Worm (Caenorhabditis elegans): ENCODE measurements around the gene F16G10.7.

F16G10.7 gene

DNA sequence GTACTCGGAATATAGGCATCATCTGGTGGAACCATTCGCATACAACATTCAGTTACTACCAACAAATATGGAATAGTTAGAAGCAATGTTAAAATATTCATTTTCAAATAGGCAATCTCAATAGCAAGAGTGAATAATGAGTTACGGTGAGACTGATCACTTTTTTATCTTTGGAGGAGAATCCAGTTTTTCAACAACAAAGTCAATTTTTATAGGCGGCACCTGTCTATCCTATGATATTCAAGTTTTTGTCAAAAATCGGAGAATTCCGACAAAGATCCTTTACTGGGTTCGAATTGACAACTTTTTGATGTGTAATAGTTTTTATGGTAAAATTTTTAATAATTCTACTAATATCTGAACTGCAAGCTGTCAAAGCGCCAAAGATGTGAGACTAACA is 13.7 kb upstream of the F16G10.7 start, which contains the start of gene F16G10.11:
F16G10.11 (minus strand) TSS at position 101 of the 400 bp plus-strand sequence.
- TF ChIP-seq ets-7 (tag; optimal IDR thresholded peaks at IDR 0.05) (no peak), tbx-11 (GFP tag; IDR thresholded peaks at IDR 0.05) (no peak), ama-1 (optimal IDR thresholded peaks at IDR 0.05) (no peak), aly-1 (tag; optimal IDR thresholded peaks at IDR 0.05) (no peak), tbx-37 (GFP tag; conservative IDR thresholded peaks at IDR 0.05) (no peak), sea-1 (GFP tag; conservative IDR thresholded peaks at IDR 0.05) (no peak), B0310.2 (tag; optimal IDR thresholded peaks at IDR 0.05) (no peak), scrt-1 (GFP tag; IDR thresholded peaks at IDR 0.05) (no peak), pes-1 (GFP tag; IDR thresholded peaks at IDR 0.05) (no peak), hmbx-1 (tag; optimal IDR thresholded peaks at IDR 0.05) (no peak), flt-1 (GFP tag; IDR thresholded peaks at IDR 0.05) (no peak), ceh-13 (GFP tag; optimal IDR thresholded peaks at IDR 0.05) (no peak), F13C5.2 (tag; optimal IDR thresholded peaks at IDR 0.05) (no peak), ceh-36 (tag; optimal IDR thresholded peaks at IDR 0.05) (no peak), hnd-1 (tag; optimal IDR thresholded peaks at IDR 0.05) (no peak), hmg-4 (GFP tag; optimal IDR thresholded peaks at IDR 0.05) (no peak), tra-4 (tag; optimal IDR thresholded peaks at IDR 0.05) (no peak)

DNA sequence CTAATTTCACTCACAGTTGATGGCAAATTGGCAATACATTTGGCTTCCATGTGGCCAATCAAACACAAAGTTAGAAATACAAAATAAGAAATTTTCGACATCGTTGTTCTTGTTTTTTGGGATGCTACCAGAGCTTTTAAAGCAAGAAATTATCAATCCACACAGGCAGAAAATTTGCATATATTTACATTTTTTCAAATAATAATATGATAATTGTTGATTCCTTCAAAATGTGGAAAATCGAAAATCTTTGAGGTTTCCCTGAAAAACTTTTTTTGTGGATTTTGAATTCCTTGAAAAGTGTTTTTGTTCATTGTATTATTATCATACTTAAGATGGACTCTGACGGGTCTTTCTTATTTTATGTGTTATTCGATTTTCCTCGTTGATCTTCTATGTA is 10.8 kb upstream of the F16G10.7 start, which contains the start of gene F16G10.10:
F16G10.10 (minus strand) TSS at position 101 of the 400 bp plus-strand sequence.
- TF ChIP-seq sea-1 (GFP tag; conservative IDR thresholded peaks at IDR 0.05) (no peak), F13C5.2 (tag; optimal IDR thresholded peaks at IDR 0.05) (no peak), ama-1 (optimal IDR thresholded peaks at IDR 0.05) (no peak), ceh-36 (tag; optimal IDR thresholded peaks at IDR 0.05) (no peak), scrt-1 (GFP tag; IDR thresholded peaks at IDR 0.05) (no peak), pes-1 (GFP tag; IDR thresholded peaks at IDR 0.05) (no peak)

DNA sequence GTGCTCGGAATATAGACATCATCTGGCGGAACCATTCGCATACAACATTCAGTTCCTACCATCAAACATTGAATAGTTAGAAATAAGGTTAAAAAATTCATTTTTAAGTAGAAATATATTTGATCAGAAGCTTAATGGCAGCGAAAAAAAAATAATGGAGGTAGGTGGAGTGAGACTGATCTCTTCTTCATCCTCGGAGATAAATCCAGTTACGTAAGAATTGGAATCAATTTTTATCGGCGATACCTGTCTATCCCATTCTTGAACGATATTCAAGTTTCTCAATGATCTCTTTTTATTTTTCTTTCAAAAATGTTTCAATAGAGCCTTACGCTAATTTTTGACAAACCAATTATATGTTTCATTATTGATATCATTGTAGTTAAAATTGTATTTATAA is 5.4 kb upstream of the F16G10.7 start, which contains the start of gene F16G10.9:
F16G10.9 (minus strand) TSS at position 101 of the 400 bp plus-strand sequence.
- TF ChIP-seq ceh-36 (tag; optimal IDR thresholded peaks at IDR 0.05) (no peak), hmg-4 (GFP tag; optimal IDR thresholded peaks at IDR 0.05) (no peak), flt-1 (GFP tag; IDR thresholded peaks at IDR 0.05) (no peak), ama-1 (optimal IDR thresholded peaks at IDR 0.05) (no peak), tbx-37 (GFP tag; conservative IDR thresholded peaks at IDR 0.05) (no peak), tbx-11 (GFP tag; IDR thresholded peaks at IDR 0.05) (no peak), tra-4 (tag; optimal IDR thresholded peaks at IDR 0.05) (no peak), B0310.2 (tag; optimal IDR thresholded peaks at IDR 0.05) (no peak), ets-7 (tag; optimal IDR thresholded peaks at IDR 0.05) (no peak), aly-1 (tag; optimal IDR thresholded peaks at IDR 0.05) (no peak), F13C5.2 (tag; optimal IDR thresholded peaks at IDR 0.05) (no peak), ceh-13 (GFP tag; optimal IDR thresholded peaks at IDR 0.05) (no peak), hnd-1 (tag; optimal IDR thresholded peaks at IDR 0.05) (no peak), scrt-1 (GFP tag; IDR thresholded peaks at IDR 0.05) (no peak), hmbx-1 (tag; optimal IDR thresholded peaks at IDR 0.05) (no peak), sea-1 (GFP tag; conservative IDR thresholded peaks at IDR 0.05) (no peak), pes-1 (GFP tag; IDR thresholded peaks at IDR 0.05) (no peak)

DNA sequence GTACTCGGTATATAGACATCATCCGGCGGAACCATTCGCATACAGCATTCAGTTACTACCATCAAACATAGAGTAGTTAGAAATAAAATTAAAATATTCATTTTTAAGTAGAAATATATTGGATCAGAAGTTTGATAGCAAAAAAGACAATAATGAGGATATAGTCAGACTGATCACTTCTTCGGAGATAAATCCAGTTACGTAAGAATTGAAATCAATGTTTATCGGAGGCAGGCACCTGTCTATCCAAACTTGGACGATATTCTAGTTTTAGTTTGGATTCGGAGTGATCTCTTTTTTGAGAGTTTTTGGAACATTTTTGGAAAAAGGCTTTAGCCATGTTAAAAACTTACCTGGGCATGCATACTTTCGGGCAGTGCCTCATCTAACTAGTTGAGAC is 3.3 kb upstream of the F16G10.7 start, which contains the start of gene F16G10.8:
F16G10.8 (minus strand) TSS at position 101 of the 400 bp plus-strand sequence.
- TF ChIP-seq ceh-36 (tag; optimal IDR thresholded peaks at IDR 0.05), result no peak
- no peak for TF ChIP-seq aly-1 (tag; optimal IDR thresholded peaks at IDR 0.05)
- TF ChIP-seq hmbx-1 (tag; optimal IDR thresholded peaks at IDR 0.05), result no peak
- no peak for TF ChIP-seq hnd-1 (tag; optimal IDR thresholded peaks at IDR 0.05)
- TF ChIP-seq ceh-13 (GFP tag; optimal IDR thresholded peaks at IDR 0.05), result no peak
- TF ChIP-seq flt-1 (GFP tag; IDR thresholded peaks at IDR 0.05), result no peak
- no peak for TF ChIP-seq tbx-37 (GFP tag; conservative IDR thresholded peaks at IDR 0.05)
- TF ChIP-seq tbx-11 (GFP tag; IDR thresholded peaks at IDR 0.05), result no peak
- no peak for TF ChIP-seq F13C5.2 (tag; optimal IDR thresholded peaks at IDR 0.05)
- no peak for TF ChIP-seq tra-4 (tag; optimal IDR thresholded peaks at IDR 0.05)

DNA sequence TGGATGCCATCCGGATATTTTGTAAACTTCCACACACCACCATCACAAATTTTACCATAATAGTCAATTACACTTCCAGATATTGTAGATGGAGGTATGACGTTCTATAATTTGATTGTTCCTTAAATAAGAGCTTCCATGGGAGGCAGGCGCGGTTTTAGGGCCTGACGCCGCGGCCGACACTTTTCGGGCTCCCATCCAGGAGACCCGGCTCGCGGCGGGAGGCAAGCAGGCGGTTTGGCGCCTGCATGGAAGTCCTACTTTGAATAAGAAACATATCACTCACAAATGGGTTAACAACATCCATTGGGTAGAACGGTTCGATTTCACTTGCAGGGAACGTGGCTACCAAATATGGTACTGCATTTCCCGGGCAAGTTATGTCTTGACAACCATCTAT is 401 bp downstream of the F16G10.7 start:
- TF ChIP-seq flt-1 (GFP tag; IDR thresholded peaks at IDR 0.05), result no peak

DNA sequence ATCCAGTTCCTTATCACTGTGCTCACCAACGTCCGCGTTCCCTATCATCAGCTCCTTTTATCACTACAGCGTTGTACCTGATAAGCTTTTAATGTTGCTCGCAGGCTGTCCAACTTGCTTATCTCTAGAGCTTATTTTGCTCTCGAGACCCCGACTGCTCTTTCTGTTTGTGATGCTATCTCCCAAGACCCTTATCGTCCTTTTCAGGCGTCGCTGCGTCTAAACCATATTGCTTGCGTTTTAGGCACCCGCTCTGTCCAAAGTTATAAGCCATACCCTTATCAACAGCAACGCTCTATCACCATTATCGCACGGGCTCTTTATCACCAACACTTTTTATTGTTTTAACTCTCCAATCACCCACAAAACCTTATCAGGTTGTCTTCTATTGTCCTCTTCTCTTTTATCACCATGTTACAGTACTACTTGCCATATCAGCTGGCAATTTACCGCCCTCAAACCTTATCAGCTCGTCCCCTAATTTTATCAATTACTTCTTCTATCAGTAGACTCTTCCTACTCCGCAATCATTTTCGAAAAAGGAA is 1.5 kb downstream of the F16G10.7 start:
- peak; percentile 43 for TF ChIP-seq B0310.2 (tag; optimal IDR thresholded peaks at IDR 0.05)
- TF ChIP-seq hmg-4 (GFP tag; optimal IDR thresholded peaks at IDR 0.05), result no peak
- TF ChIP-seq tbx-11 (GFP tag; IDR thresholded peaks at IDR 0.05), result no peak

DNA sequence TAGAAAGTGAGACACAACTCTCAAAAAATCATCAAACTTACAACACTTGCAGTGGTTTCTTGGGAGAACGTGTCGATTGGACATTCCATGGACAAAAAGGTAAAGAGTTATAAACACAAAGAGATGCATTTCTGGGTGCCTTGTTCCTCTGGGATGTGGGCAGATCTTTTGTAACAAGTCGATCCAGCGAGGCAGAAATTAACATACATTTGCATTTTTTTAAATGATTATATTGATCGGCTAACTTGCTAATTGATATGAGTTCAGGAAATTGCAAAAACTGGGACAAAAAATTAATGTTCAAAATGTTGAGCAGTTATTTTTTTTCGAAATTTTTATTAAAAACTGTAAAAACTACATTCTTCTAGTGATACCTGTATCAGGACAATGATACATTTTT is 2.3 kb downstream of the F16G10.7 start, which contains the start of gene F16G10.6:
F16G10.6 (minus strand) TSS at position 101 of the 400 bp plus-strand sequence.
- TF ChIP-seq ceh-13 (GFP tag; optimal IDR thresholded peaks at IDR 0.05), result no peak
- TF ChIP-seq F13C5.2 (tag; optimal IDR thresholded peaks at IDR 0.05), result no peak
- TF ChIP-seq ceh-36 (tag; optimal IDR thresholded peaks at IDR 0.05), result no peak
- TF ChIP-seq sea-1 (GFP tag; conservative IDR thresholded peaks at IDR 0.05), result no peak
- no peak for TF ChIP-seq B0310.2 (tag; optimal IDR thresholded peaks at IDR 0.05)
- no peak for TF ChIP-seq tbx-37 (GFP tag; conservative IDR thresholded peaks at IDR 0.05)
- no peak for TF ChIP-seq ets-7 (tag; optimal IDR thresholded peaks at IDR 0.05)
- TF ChIP-seq tra-4 (tag; optimal IDR thresholded peaks at IDR 0.05), result no peak
- no peak for TF ChIP-seq hmbx-1 (tag; optimal IDR thresholded peaks at IDR 0.05)
- TF ChIP-seq hnd-1 (tag; optimal IDR thresholded peaks at IDR 0.05), result no peak
- no peak for TF ChIP-seq tbx-11 (GFP tag; IDR thresholded peaks at IDR 0.05)
- TF ChIP-seq flt-1 (GFP tag; IDR thresholded peaks at IDR 0.05), result no peak
- no peak for TF ChIP-seq ama-1 (optimal IDR thresholded peaks at IDR 0.05)
- no peak for TF ChIP-seq hmg-4 (GFP tag; optimal IDR thresholded peaks at IDR 0.05)
- no peak for TF ChIP-seq pes-1 (GFP tag; IDR thresholded peaks at IDR 0.05)
- no peak for TF ChIP-seq scrt-1 (GFP tag; IDR thresholded peaks at IDR 0.05)
- no peak for TF ChIP-seq aly-1 (tag; optimal IDR thresholded peaks at IDR 0.05)

DNA sequence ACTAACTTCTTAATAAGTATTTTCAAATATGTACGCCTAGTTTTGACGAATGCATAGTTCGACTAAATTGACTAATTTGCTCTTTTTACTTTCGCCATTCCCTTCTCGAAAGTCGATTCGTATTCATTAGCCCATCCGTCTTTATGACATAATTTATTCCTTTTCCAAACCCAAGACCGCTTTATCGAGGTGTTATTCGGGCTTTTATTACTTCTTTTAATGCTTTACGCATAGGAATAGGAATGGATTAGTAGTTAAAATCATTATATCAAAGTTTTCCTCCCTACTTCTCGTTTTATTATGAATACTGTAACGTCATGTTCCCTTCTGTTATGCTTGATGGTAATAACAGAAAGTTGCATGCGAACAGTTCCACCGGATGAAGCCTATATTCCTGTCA is 5.1 kb downstream of the F16G10.7 start, which contains the start of gene F16G10.2:
F16G10.2 (plus strand) TSS at position 301 of the 400 bp plus-strand sequence.
- TF ChIP-seq ets-7 (tag; optimal IDR thresholded peaks at IDR 0.05) (no peak), hnd-1 (tag; optimal IDR thresholded peaks at IDR 0.05) (no peak), flt-1 (GFP tag; IDR thresholded peaks at IDR 0.05) (no peak), sea-1 (GFP tag; conservative IDR thresholded peaks at IDR 0.05) (no peak), tra-4 (tag; optimal IDR thresholded peaks at IDR 0.05) (no peak)

All from whole organism, early embryonic.